Worm (Caenorhabditis elegans): ENCODE results near the gene sru-29.

The sru-29 gene

ce11 chrV:9789657-9790261 is 21.5 kb upstream of the sru-29 start, which contains the start of gene ztf-7 (continued):
- TF ChIP-seq ztf-26 (tag; optimal IDR thresholded peaks at IDR 0.05): peak; percentile 97
- no peak for TF ChIP-seq F57A8.1 (GFP tag; optimal IDR thresholded peaks at IDR 0.05)
- TF ChIP-seq pha-4 (tag; optimal IDR thresholded peaks at IDR 0.05): no peak
- TF ChIP-seq lsl-1 (GFP tag; optimal IDR thresholded peaks at IDR 0.05): peak; percentile 68
- TF ChIP-seq madf-6 (GFP tag; IDR thresholded peaks at IDR 0.05): peak; percentile 69
- no peak for TF ChIP-seq madf-8 (GFP tag; conservative IDR thresholded peaks at IDR 0.05)
- TF ChIP-seq snpc-1.1 (tag; optimal IDR thresholded peaks at IDR 0.05; ENCODE audit: insufficient read depth): no peak
- 0 out of 2 replicates have a peak, but pooled peaks have one; percentile 56 for TF ChIP-seq lag-1 (GFP tag; IDR thresholded peaks at IDR 0.05)
- no peak for TF ChIP-seq ccch-3 (GFP tag; optimal IDR thresholded peaks at IDR 0.05)
- peak; percentile 73 for TF ChIP-seq tbp1 (GFP tag; optimal IDR thresholded peaks at IDR 0.05)
- TF ChIP-seq T26A5.8 (tag; optimal IDR thresholded peaks at IDR 0.05): no peak
- TF ChIP-seq bed-2 (GFP tag; IDR thresholded peaks at IDR 0.05): no peak
- TF ChIP-seq akir-1 (GFP tag; optimal IDR thresholded peaks at IDR 0.05): peak; percentile 15
- TF ChIP-seq rcor-1 (GFP tag; IDR thresholded peaks at IDR 0.05): peak; percentile 92
- TF ChIP-seq unc-62 (GFP tag; optimal IDR thresholded peaks at IDR 0.05): no peak
- peak; percentile 55 for TF ChIP-seq F23B12.7 (tag; optimal IDR thresholded peaks at IDR 0.05; ENCODE audit: insufficient read depth)
- peak; percentile 77 for TF ChIP-seq B0035.1 (tag; optimal IDR thresholded peaks at IDR 0.05)
- peak; percentile 67 for TF ChIP-seq snpc-4 (GFP tag; optimal IDR thresholded peaks at IDR 0.05)
- peak in 3 of 4 experiments; percentile 77 to 87 (median 84) for TF ChIP-seq snpc-4 (tag; optimal IDR thresholded peaks at IDR 0.05)
- no peak for TF ChIP-seq aptf-3 (GFP tag; IDR thresholded peaks at IDR 0.05)
- TF ChIP-seq Y53G8AR.9 (GFP tag; conservative IDR thresholded peaks at IDR 0.05): peak; percentile 95
- no peak for TF ChIP-seq lsy-27 (tag; optimal IDR thresholded peaks at IDR 0.05; ENCODE audit: borderline replicate concordance, insufficient read depth)
- TF ChIP-seq F57C9.4 (tag; optimal IDR thresholded peaks at IDR 0.05): no peak
- TF ChIP-seq B0336.3 (GFP tag; IDR thresholded peaks at IDR 0.05): peak; percentile 98
- 0 out of 2 replicates have a peak, but pooled peaks have one; percentile 20 for TF ChIP-seq aptf-2 (GFP tag; conservative IDR thresholded peaks at IDR 0.05)
- TF ChIP-seq athp-1 (tag; optimal IDR thresholded peaks at IDR 0.05): peak; percentile 61
- TF ChIP-seq rec-8 (tag; optimal IDR thresholded peaks at IDR 0.05): no peak
- TF ChIP-seq nhr-120 (GFP tag; IDR thresholded peaks at IDR 0.05): no peak
- no peak for TF ChIP-seq F55B11.4 (tag; optimal IDR thresholded peaks at IDR 0.05; ENCODE audit: borderline replicate concordance, insufficient read depth)
- peak; percentile 54; the same call in 1 of the 2 replicates for TF ChIP-seq C17E4.6 (GFP tag; IDR thresholded peaks at IDR 0.05)
- TF ChIP-seq ztf-28 (GFP tag; IDR thresholded peaks at IDR 0.05): no peak
- TF ChIP-seq efl-1 (GFP tag; optimal IDR thresholded peaks at IDR 0.05): peak; percentile 36

ce11 chrV:9791332-9791731 is 19.9 kb upstream of the sru-29 start, which contains the start of gene lipl-2:
TSS of gene lipl-2 (plus strand) at chrV:9791567.
- TF ChIP-seq rcor-1 (GFP tag; IDR thresholded peaks at IDR 0.05) (no peak), sea-2 (GFP tag; IDR thresholded peaks at IDR 0.05) (no peak), ztf-18 (tag; optimal IDR thresholded peaks at IDR 0.05) (no peak), T26A5.8 (tag; optimal IDR thresholded peaks at IDR 0.05) (no peak), Y53F4B.3 (GFP tag; IDR thresholded peaks at IDR 0.05) (no peak), tbp1 (GFP tag; optimal IDR thresholded peaks at IDR 0.05) (peak; percentile 8), lin-26 (GFP tag; IDR thresholded peaks at IDR 0.05) (no peak), let-607 (tag; optimal IDR thresholded peaks at IDR 0.05) (peak in 1 of 2 experiments; percentile 57), nhr-80 (tag; optimal IDR thresholded peaks at IDR 0.05) (peak; percentile 68), hmg-1.2 (GFP tag; IDR thresholded peaks at IDR 0.05) (no peak), athp-1 (tag; optimal IDR thresholded peaks at IDR 0.05) (no peak)

All from whole organism, young adult.